Worm (Caenorhabditis elegans) whole organism, L3 larva: ENCODE results near the gene Y57A10A.27.
A peak's percentile ranks its signal among the peaks of the same experiment; 100 is the strongest.

Source experiments
- R02D3.7 ChIP-seq: fragments of 150-350 bp; optimal IDR thresholded peaks from 2 replicates; lab custom pipeline; 2014; ENCODE audit warnings: missing biosample characterization, missing genetic modification characterization
- ZK546.5 ChIP-seq: sonication (generic microtip); optimal IDR thresholded peaks from 2 replicates; lab custom pipeline; 2017; ENCODE audit warnings: missing biosample characterization, missing genetic modification characterization
- aly-2 ChIP-seq: fragments of 150-350 bp; optimal IDR thresholded peaks from 2 replicates; lab custom pipeline; 2014; ENCODE audit warnings: missing biosample characterization, missing genetic modification characterization
- ama-1 ChIP-seq: fragments of 150-350 bp; optimal IDR thresholded peaks from 2 replicates; lab custom pipeline; 2018
- ceh-16 ChIP-seq: sonication (generic microtip); optimal IDR thresholded peaks from 2 replicates; lab custom pipeline; 2017; ENCODE audit warnings: missing biosample characterization, missing genetic modification characterization
- ceh-28 ChIP-seq: fragments of 150-350 bp; optimal IDR thresholded peaks from 2 replicates; lab custom pipeline; 2014; ENCODE audit warnings: missing biosample characterization, missing genetic modification reagents, missing genetic modification characterization
- ceh-9 ChIP-seq: sonication (generic microtip); optimal IDR thresholded peaks from 2 replicates; lab custom pipeline; 2018; ENCODE audit warnings: missing biosample characterization, missing genetic modification characterization
- daf-12 ChIP-seq: fragments of 150-350 bp; optimal IDR thresholded peaks from 2 replicates; lab custom pipeline; 2014; ENCODE audit warnings: missing biosample characterization, missing genetic modification reagents, missing genetic modification characterization
- egl-5 ChIP-seq: fragments of 150-350 bp; optimal IDR thresholded peaks from 2 replicates; lab custom pipeline; 2017; ENCODE audit warnings: missing biosample characterization, missing genetic modification reagents, missing genetic modification characterization, inconsistent platforms
- elt-1 ChIP-seq: fragments of 150-350 bp; optimal IDR thresholded peaks from 2 replicates; lab custom pipeline; 2014; ENCODE audit warnings: missing biosample characterization, missing genetic modification characterization
- elt-2 ChIP-seq: sonication (generic microtip); optimal IDR thresholded peaks from 2 replicates; lab custom pipeline; 2016; ENCODE audit warnings: missing genetic modification reagents, mild to moderate bottlenecking, missing genetic modification characterization, missing compliant biosample characterization
- elt-3 ChIP-seq, 3 experiments: fragments of 150-350 bp in 1 of 3; sonication (generic microtip) in 2 of 3; optimal IDR thresholded peaks; 2 replicates in 2 of 3; 4 replicates in 1 of 3; lab custom pipeline; 2014 to 2017; ENCODE audit warnings: missing biosample characterization in 3 of 3, missing genetic modification characterization in 3 of 3
- fkh-2 ChIP-seq: fragments of 150-350 bp; optimal IDR thresholded peaks from 2 replicates; lab custom pipeline; 2014; ENCODE audit warnings: missing biosample characterization, missing genetic modification reagents, missing genetic modification characterization
- fos-1 ChIP-seq: fragments of 150-350 bp; optimal IDR thresholded peaks from 2 replicates; lab custom pipeline; 2014; ENCODE audit warnings: missing biosample characterization, missing genetic modification characterization
- hmg-11 ChIP-seq: sonication (generic microtip); optimal IDR thresholded peaks from 2 replicates; lab custom pipeline; 2016; ENCODE audit warnings: missing genetic modification characterization, missing compliant biosample characterization
- lin-39 ChIP-seq: fragments of 150-350 bp; optimal IDR thresholded peaks from 2 replicates; lab custom pipeline; 2018; ENCODE audit warnings: missing biosample characterization, missing genetic modification reagents, missing genetic modification characterization
- mml-1 ChIP-seq: fragments of 150-350 bp; sonication (generic microtip); optimal IDR thresholded peaks from 3 replicates; lab custom pipeline; 2014; ENCODE audit warnings: missing biosample characterization, missing genetic modification characterization
- nfya-1 ChIP-seq: sonication (generic microtip); optimal IDR thresholded peaks from 2 replicates; lab custom pipeline; 2017; ENCODE audit warnings: missing genetic modification characterization, mild to moderate bottlenecking, missing compliant biosample characterization, antibody characterized with exemption, moderate library complexity; ENCODE audit not compliant: insufficient read depth
- nhr-11 ChIP-seq: fragments of 150-350 bp; optimal IDR thresholded peaks from 2 replicates; lab custom pipeline; 2014; ENCODE audit warnings: missing biosample characterization, missing genetic modification characterization
- nhr-12 ChIP-seq: fragments of 150-350 bp; optimal IDR thresholded peaks from 2 replicates; lab custom pipeline; 2014; ENCODE audit warnings: missing biosample characterization, missing genetic modification characterization
- nhr-23 ChIP-seq: fragments of 150-350 bp; optimal IDR thresholded peaks from 2 replicates; lab custom pipeline; 2014; ENCODE audit warnings: missing biosample characterization, missing genetic modification reagents, missing genetic modification characterization
- nhr-237 ChIP-seq: fragments of 150-350 bp; optimal IDR thresholded peaks from 2 replicates; lab custom pipeline; 2014; ENCODE audit warnings: missing biosample characterization, missing genetic modification characterization
- nhr-25 ChIP-seq: sonication (generic microtip); optimal IDR thresholded peaks from 2 replicates; lab custom pipeline; 2017; ENCODE audit warnings: missing biosample characterization, missing genetic modification characterization
- nhr-77 ChIP-seq: fragments of 150-350 bp; optimal IDR thresholded peaks from 2 replicates; lab custom pipeline; 2014; ENCODE audit warnings: missing biosample characterization, missing genetic modification characterization
- pha-4 ChIP-seq: fragments of 150-350 bp; optimal IDR thresholded peaks from 2 replicates; lab custom pipeline; 2014; ENCODE audit warnings: missing biosample characterization, missing genetic modification reagents, missing genetic modification characterization
- pqm-1 ChIP-seq: fragments of 150-350 bp; optimal IDR thresholded peaks from 2 replicates; lab custom pipeline; 2017; ENCODE audit warnings: missing biosample characterization, missing genetic modification characterization, inconsistent platforms
- skn-1 ChIP-seq: fragments of 150-350 bp; optimal IDR thresholded peaks from 2 replicates; lab custom pipeline; 2014; ENCODE audit warnings: missing biosample characterization, missing genetic modification characterization
- snpc-4 ChIP-seq: fragments of 150-350 bp; optimal IDR thresholded peaks from 2 replicates; lab custom pipeline; 2014; ENCODE audit warnings: missing biosample characterization, missing genetic modification characterization
- tbx-2 ChIP-seq: sonication (generic microtip); optimal IDR thresholded peaks from 2 replicates; lab custom pipeline; 2016; ENCODE audit warnings: mild to moderate bottlenecking, missing genetic modification characterization, missing compliant biosample characterization
- unc-39 ChIP-seq: sonication (generic microtip); optimal IDR thresholded peaks from 4 replicates; lab custom pipeline; 2017; ENCODE audit warnings: missing biosample characterization, missing genetic modification characterization
- zag-1 ChIP-seq: fragments of 150-350 bp; optimal IDR thresholded peaks from 2 replicates; lab custom pipeline; 2014; ENCODE audit warnings: missing biosample characterization, missing genetic modification characterization
- ztf-4 ChIP-seq: fragments of 150-350 bp; optimal IDR thresholded peaks from 2 replicates; lab custom pipeline; 2014; ENCODE audit warnings: missing biosample characterization, missing genetic modification characterization

Gene Y57A10A.27

ce11 chrII:12309614-12310013 is 34.8 kb upstream of the Y57A10A.27 start, which contains the start of gene C50E10.2:
TSS of gene C50E10.2 (minus strand) at chrII:12309714.
- no peak for TF ChIP-seq ztf-4 (tag; lab: Kevin White, UChicago)
- TF ChIP-seq zag-1 (tag; lab: Kevin White, UChicago): no peak
- TF ChIP-seq snpc-4 (tag; lab: Kevin White, UChicago): no peak
- no peak for TF ChIP-seq egl-5 (tag; lab: Kevin White, UChicago)
- no peak for TF ChIP-seq ceh-28
- no peak for TF ChIP-seq nfya-1 (tag; lab: Kevin White, UChicago)
- TF ChIP-seq mml-1: no peak
- no peak for TF ChIP-seq fkh-2
- no peak for TF ChIP-seq hmg-11 (tag; lab: Kevin White, UChicago)
- no peak for TF ChIP-seq elt-1 (tag; lab: Kevin White, UChicago)
- TF ChIP-seq ZK546.5: no peak
- TF ChIP-seq elt-3 (tag; optimal IDR thresholded peaks at IDR 0.05; lab: Kevin White, UChicago): no peak
- TF ChIP-seq nhr-25: no peak
- no peak for TF ChIP-seq R02D3.7 (tag; lab: Kevin White, UChicago)
- no peak for TF ChIP-seq pqm-1
- no peak for TF ChIP-seq pha-4 (tag; lab: Kevin White, UChicago)
- no peak for TF ChIP-seq ama-1 (lab: Kevin White, UChicago)
- TF ChIP-seq, all 47 proteins: peak for 0

- TF ChIP-seq ceh-28 (peak; percentile 97), ceh-9 (no peak), fos-1 (tag; lab: Kevin White, UChicago) (no peak), fkh-2 (no peak), snpc-4 (tag; lab: Kevin White, UChicago) (no peak), nhr-25 (no peak), daf-12 (tag; lab: Kevin White, UChicago) (no peak), unc-39 (no peak)
- TF ChIP-seq, all 47 proteins: peak for 1
Measured at ce11 chrII:12303142-12303541, 28.3 kb upstream of the Y57A10A.27 start, which contains the start of gene sre-50. TSS of gene sre-50 (plus strand) at chrII:12303525.

ce11 chrII:12302354-12302753 is 27.5 kb upstream of the Y57A10A.27 start, which contains the start of gene C50E10.1:
TSS of gene C50E10.1 (minus strand) at chrII:12302454.
- TF ChIP-seq nhr-23 (tag; lab: Kevin White, UChicago): no peak
- TF ChIP-seq lin-39 (tag; lab: Kevin White, UChicago): no peak
- no peak for TF ChIP-seq elt-2 (tag; lab: Kevin White, UChicago)
- no peak for TF ChIP-seq pqm-1
- TF ChIP-seq nfya-1 (tag; lab: Kevin White, UChicago): no peak
- no peak for TF ChIP-seq nhr-25
- no peak for TF ChIP-seq R02D3.7 (tag; lab: Kevin White, UChicago)
- TF ChIP-seq tbx-2 (tag; lab: Kevin White, UChicago): no peak
- TF ChIP-seq aly-2 (tag; lab: Kevin White, UChicago): no peak
- no peak for TF ChIP-seq nhr-77
- no peak for TF ChIP-seq egl-5 (tag; lab: Kevin White, UChicago)
- TF ChIP-seq skn-1 (tag; lab: Kevin White, UChicago): no peak

- TF ChIP-seq ceh-28: peak; percentile 98
- no peak for TF ChIP-seq ceh-16 (tag; lab: Kevin White, UChicago)
- no peak for TF ChIP-seq nhr-25
Measured at ce11 chrII:12301233-12301632, 26.4 kb upstream of the Y57A10A.27 start.

ce11 chrII:12300680-12301079 is 25.8 kb upstream of the Y57A10A.27 start:
- TF ChIP-seq ceh-28 (peak; percentile 93), elt-3 (tag; optimal IDR thresholded peaks at IDR 0.05; lab: Kevin White, UChicago) (no peak)

- TF ChIP-seq fos-1 (tag; lab: Kevin White, UChicago) (no peak), hmg-11 (tag; lab: Kevin White, UChicago) (no peak), nfya-1 (tag; lab: Kevin White, UChicago) (no peak), mml-1 (no peak), ceh-9 (no peak), nhr-23 (tag; lab: Kevin White, UChicago) (no peak), tbx-2 (tag; lab: Kevin White, UChicago) (no peak), aly-2 (tag; lab: Kevin White, UChicago) (no peak), nhr-11 (tag; lab: Kevin White, UChicago) (no peak), ceh-16 (tag; lab: Kevin White, UChicago) (no peak), ztf-4 (tag; lab: Kevin White, UChicago) (no peak), nhr-12 (tag; lab: Kevin White, UChicago) (no peak), ama-1 (lab: Kevin White, UChicago) (no peak), nhr-237 (tag; lab: Kevin White, UChicago) (no peak)
Measured at ce11 chrII:12296591-12296990, 21.7 kb upstream of the Y57A10A.27 start.
